Worm (Caenorhabditis elegans) whole organism, mixed stage, embryonic: ENCODE data around the gene gba-2.

Experiments
- elt-1 ChIP-seq: sonication (generic microtip); optimal IDR thresholded peaks from 2 replicates; lab custom pipeline; 2017; ENCODE audit warnings: missing genetic modification characterization, mild to moderate bottlenecking, missing compliant biosample characterization, antibody characterized with exemption, moderate library complexity, borderline replicate concordance; ENCODE audit not compliant: insufficient read depth
- elt-3 ChIP-seq: fragments of 150-350 bp; optimal IDR thresholded peaks from 2 replicates; lab custom pipeline; 2014; ENCODE audit warnings: missing biosample characterization, missing genetic modification characterization
- lin-13 ChIP-seq: fragments of 150-350 bp; optimal IDR thresholded peaks from 2 replicates; lab custom pipeline; 2014; ENCODE audit warnings: missing biosample characterization, missing genetic modification characterization
- lsy-2 ChIP-seq: fragments of 150-350 bp; optimal IDR thresholded peaks from 2 replicates; lab custom pipeline; 2014; ENCODE audit warnings: missing biosample characterization, missing genetic modification characterization
- sem-2 ChIP-seq: fragments of 200-800 bp; sonication (Bioruptor generic); optimal IDR thresholded peaks from 2 replicates; lab custom pipeline; 2018; ENCODE audit warnings: mild to moderate bottlenecking, missing genetic modification characterization, missing compliant biosample characterization
- snpc-4 ChIP-seq: fragments of 150-350 bp; optimal IDR thresholded peaks from 2 replicates; lab custom pipeline; 2014; ENCODE audit warnings: missing biosample characterization, missing genetic modification characterization
- unc-39 ChIP-seq: fragments of 150-350 bp; optimal IDR thresholded peaks from 2 replicates; lab custom pipeline; 2014; ENCODE audit warnings: missing biosample characterization, missing genetic modification characterization
- ztf-11 ChIP-seq: fragments of 150-350 bp; optimal IDR thresholded peaks from 2 replicates; lab custom pipeline; 2014; ENCODE audit warnings: missing biosample characterization, missing genetic modification characterization

- TF ChIP-seq snpc-4 (tag; lab: Kevin White, UChicago) (no peak), elt-3 (tag; lab: Kevin White, UChicago) (no peak), sem-2 (GFP tag; lab: Kevin White, UChicago) (no peak), lin-13 (tag; lab: Kevin White, UChicago) (no peak), elt-1 (no peak), unc-39 (no peak), lsy-2 (tag; lab: Kevin White, UChicago) (no peak), ztf-11 (no peak)
These were observed 44.1 kb upstream of the gba-2 start for ce11 chrII:2230368-2230767.
